Fruit fly (Drosophila melanogaster) whole organism, embryonic: Measurements from ENCODE around the gene ACXA.

Experiments
- Abd-B ChIP-seq: fragments of 200-800 bp; sonication (Bioruptor generic); optimal IDR thresholded peaks from 2 replicates; lab custom pipeline; 2018; ENCODE audit warnings: missing biosample characterization, mild to moderate bottlenecking, missing genetic modification characterization, moderate library complexity
- BEAF-32 ChIP-seq: fragments of 200-800 bp; sonication (Bioruptor generic); optimal IDR thresholded peaks from 3 replicates; lab custom pipeline; 2017; ENCODE audit warnings: missing biosample characterization, missing genetic modification characterization, mild to moderate bottlenecking, moderate library complexity, missing genetic modification reagents
- Bgb ChIP-seq: fragments of 200-800 bp; sonication (Bioruptor generic); IDR thresholded peaks from 2 replicates; pipeline ENCODE4 v1.3.6; 2022; ENCODE audit warnings: missing biosample characterization, missing genetic modification characterization; ENCODE audit not compliant: partially characterized antibody
- CG10147 ChIP-seq: fragments of 200-800 bp; sonication (Bioruptor generic); optimal IDR thresholded peaks from 2 replicates; lab custom pipeline; 2019; ENCODE audit warnings: missing biosample characterization, mild to moderate bottlenecking, missing genetic modification characterization, moderate library complexity
- CG11085 ChIP-seq: fragments of 200-800 bp; sonication (Bioruptor generic); IDR thresholded peaks from 2 replicates; pipeline ENCODE4 v1.3.6; 2022; ENCODE audit warnings: missing biosample characterization, missing genetic modification characterization
- CG11456 ChIP-seq: fragments of 200-800 bp; sonication (Bioruptor generic); IDR thresholded peaks from 3 replicates; pipeline ENCODE4 v1.3.6; 2022; ENCODE audit warnings: missing biosample characterization, missing genetic modification characterization
- CG13424 ChIP-seq: fragments of 200-800 bp; sonication (Bioruptor generic); optimal IDR thresholded peaks from 2 replicates; lab custom pipeline; 2019; ENCODE audit warnings: missing biosample characterization, mild to moderate bottlenecking, missing genetic modification characterization, moderate library complexity
- CG14965 ChIP-seq: fragments of 200-800 bp; sonication (Bioruptor generic); optimal IDR thresholded peaks from 2 replicates; lab custom pipeline; 2016; ENCODE audit warnings: missing biosample characterization, missing genetic modification characterization, borderline replicate concordance
- CG1792 ChIP-seq: fragments of 200-800 bp; sonication (Bioruptor generic); optimal IDR thresholded peaks from 2 replicates; lab custom pipeline; 2016; ENCODE audit warnings: missing biosample characterization, missing genetic modification characterization
- CG1832 ChIP-seq: fragments of 200-800 bp; sonication (Bioruptor generic); optimal IDR thresholded peaks from 2 replicates; lab custom pipeline; 2017; ENCODE audit warnings: missing biosample characterization, mild to moderate bottlenecking, missing genetic modification characterization, inconsistent platforms
- CG2678 ChIP-seq: fragments of 200-800 bp; sonication (Bioruptor generic); optimal IDR thresholded peaks from 3 replicates; lab custom pipeline; 2019; ENCODE audit warnings: missing biosample characterization, mild to moderate bottlenecking, missing genetic modification characterization, moderate library complexity
- CG31224 ChIP-seq: fragments of 200-800 bp; sonication (Bioruptor generic); IDR thresholded peaks from 2 replicates; pipeline ENCODE4 v1.3.6; 2022; ENCODE audit warnings: missing biosample characterization, missing genetic modification characterization
- CG31365 ChIP-seq: fragments of 200-800 bp; sonication (Bioruptor generic); optimal IDR thresholded peaks from 2 replicates; lab custom pipeline; 2018; ENCODE audit warnings: missing biosample characterization, mild to moderate bottlenecking, missing genetic modification characterization
- CG32772 ChIP-seq: fragments of 200-800 bp; sonication (Bioruptor generic); IDR thresholded peaks from 2 replicates; pipeline ENCODE4 v1.3.6; 2022; ENCODE audit warnings: missing biosample characterization, missing genetic modification characterization
- CG34376 ChIP-seq: fragments of 200-800 bp; sonication (Bioruptor generic); optimal IDR thresholded peaks from 2 replicates; lab custom pipeline; 2018; ENCODE audit warnings: missing biosample characterization, mild to moderate bottlenecking, missing genetic modification characterization
- CG4360 ChIP-seq: fragments of 200-800 bp; sonication (Bioruptor generic); IDR thresholded peaks from 2 replicates; pipeline ENCODE4 v1.3.6; 2022; ENCODE audit warnings: missing biosample characterization, missing genetic modification characterization
- CG7745 ChIP-seq: fragments of 200-800 bp; sonication (Bioruptor generic); optimal IDR thresholded peaks from 2 replicates; lab custom pipeline; 2018; ENCODE audit warnings: missing biosample characterization, mild to moderate bottlenecking, missing genetic modification characterization, moderate library complexity
- CG7786 ChIP-seq: fragments of 200-800 bp; sonication (Bioruptor generic); optimal IDR thresholded peaks from 2 replicates; lab custom pipeline; 2016; ENCODE audit warnings: missing biosample characterization, missing genetic modification characterization
- CG7839 ChIP-seq: fragments of 200-800 bp; sonication (Bioruptor generic); optimal IDR thresholded peaks from 3 replicates; lab custom pipeline; 2018; ENCODE audit warnings: missing biosample characterization, mild to moderate bottlenecking, missing genetic modification characterization, moderate library complexity
- CG7963 ChIP-seq: fragments of 200-800 bp; sonication (Bioruptor generic); IDR thresholded peaks from 3 replicates; pipeline ENCODE4 v1.3.6; 2022; ENCODE audit warnings: missing biosample characterization, missing genetic modification characterization; ENCODE audit not compliant: partially characterized antibody
- CG8290 ChIP-seq, 3 experiments: fragments of 200-800 bp; sonication (Bioruptor generic); optimal IDR thresholded peaks; 2 replicates each; lab custom pipeline; 2016 to 2019; ENCODE audit warnings: missing biosample characterization in 3 of 3, missing genetic modification characterization in 3 of 3, mild to moderate bottlenecking in 2 of 3, moderate library complexity in 1 of 3
- CG9609 ChIP-seq: fragments of 200-800 bp; sonication (Bioruptor generic); optimal IDR thresholded peaks from 3 replicates; lab custom pipeline; 2016; ENCODE audit warnings: missing biosample characterization, missing genetic modification characterization
- Dad ChIP-seq: fragments of 200-800 bp; sonication (Bioruptor generic); optimal IDR thresholded peaks from 3 replicates; lab custom pipeline; 2016; ENCODE audit warnings: missing biosample characterization, missing genetic modification characterization
- Dip2 ChIP-seq: fragments of 200-800 bp; sonication (Bioruptor generic); IDR thresholded peaks from 2 replicates; pipeline ENCODE4 v1.3.6; 2022; ENCODE audit warnings: missing biosample characterization, missing genetic modification characterization
- Dip3 ChIP-seq: fragments of 200-800 bp; sonication (Bioruptor generic); optimal IDR thresholded peaks from 3 replicates; lab custom pipeline; 2016; ENCODE audit warnings: missing biosample characterization, missing genetic modification characterization
- Fer3 ChIP-seq: fragments of 200-800 bp; sonication (Bioruptor generic); optimal IDR thresholded peaks from 2 replicates; lab custom pipeline; 2018; ENCODE audit warnings: missing biosample characterization, mild to moderate bottlenecking, missing genetic modification characterization, moderate library complexity
- H2.0 ChIP-seq: fragments of 200-800 bp; sonication (Bioruptor generic); IDR thresholded peaks from 2 replicates; pipeline ENCODE4 v1.3.6; 2022; ENCODE audit warnings: missing biosample characterization, missing genetic modification characterization
- Mes4 ChIP-seq: fragments of 200-800 bp; sonication (Bioruptor generic); optimal IDR thresholded peaks from 2 replicates; lab custom pipeline; 2016; ENCODE audit warnings: missing biosample characterization, missing genetic modification characterization
- NC2β ChIP-seq: fragments of 200-800 bp; sonication (Bioruptor generic); optimal IDR thresholded peaks from 2 replicates; lab custom pipeline; 2016; ENCODE audit warnings: missing biosample characterization, missing genetic modification characterization
- NK7.1 ChIP-seq: fragments of 200-800 bp; sonication (Bioruptor generic); optimal IDR thresholded peaks from 3 replicates; lab custom pipeline; 2016; ENCODE audit warnings: missing biosample characterization, missing genetic modification characterization
- Oli ChIP-seq: fragments of 200-800 bp; sonication (Bioruptor generic); optimal IDR thresholded peaks from 2 replicates; lab custom pipeline; 2018; ENCODE audit warnings: missing biosample characterization, mild to moderate bottlenecking, missing genetic modification characterization, moderate library complexity
- Six4 ChIP-seq: fragments of 200-800 bp; sonication (Bioruptor generic); optimal IDR thresholded peaks from 2 replicates; lab custom pipeline; 2016; ENCODE audit warnings: missing biosample characterization, missing genetic modification characterization
- TFAM ChIP-seq: fragments of 200-800 bp; sonication (Bioruptor generic); optimal IDR thresholded peaks from 2 replicates; lab custom pipeline; 2017; ENCODE audit warnings: missing biosample characterization, missing genetic modification characterization, inconsistent platforms
- ab ChIP-seq: fragments of 200-800 bp; sonication (Bioruptor generic); optimal IDR thresholded peaks from 2 replicates; lab custom pipeline; 2016; ENCODE audit warnings: missing biosample characterization, missing genetic modification characterization
- aop ChIP-seq: fragments of 200-800 bp; sonication (Bioruptor generic); IDR thresholded peaks from 2 replicates; pipeline ENCODE4 v1.3.6; 2022; ENCODE audit warnings: missing biosample characterization, missing genetic modification characterization
- ara ChIP-seq: fragments of 200-800 bp; sonication (Bioruptor generic); IDR thresholded peaks from 2 replicates; pipeline ENCODE4 v1.3.6; 2022; ENCODE audit warnings: missing biosample characterization, missing genetic modification characterization
- ash1 ChIP-seq: fragments of 200-800 bp; sonication (Bioruptor generic); optimal IDR thresholded peaks from 2 replicates; lab custom pipeline; 2018; ENCODE audit warnings: missing biosample characterization, mild to moderate bottlenecking, missing genetic modification characterization
- cas ChIP-seq: fragments of 200-800 bp; sonication (Bioruptor generic); IDR thresholded peaks from 2 replicates; pipeline ENCODE4 v1.3.6; 2022; ENCODE audit warnings: missing biosample characterization, missing genetic modification characterization
- crol ChIP-seq: fragments of 200-800 bp; sonication (Bioruptor generic); IDR thresholded peaks from 2 replicates; pipeline ENCODE4 v1.3.6; 2022; ENCODE audit warnings: missing biosample characterization, missing genetic modification characterization
- dpn ChIP-seq, 2 experiments: fragments of 200-800 bp; sonication (Bioruptor generic); optimal IDR thresholded peaks; 3 replicates each; lab custom pipeline; 2016; ENCODE audit warnings: missing biosample characterization in 2 of 2, missing genetic modification characterization in 2 of 2
- emc ChIP-seq: fragments of 200-800 bp; sonication (Bioruptor generic); optimal IDR thresholded peaks from 2 replicates; lab custom pipeline; 2016; ENCODE audit warnings: missing biosample characterization, missing genetic modification characterization
- eyg ChIP-seq: fragments of 200-800 bp; sonication (Bioruptor generic); optimal IDR thresholded peaks from 3 replicates; lab custom pipeline; 2016; ENCODE audit warnings: missing biosample characterization, missing genetic modification characterization
- ftz-f1 ChIP-seq: fragments of 200-800 bp; sonication (Bioruptor generic); optimal IDR thresholded peaks from 2 replicates; lab custom pipeline; 2016; ENCODE audit warnings: missing biosample characterization, missing genetic modification characterization
- gem ChIP-seq: fragments of 200-800 bp; sonication (Bioruptor generic); optimal IDR thresholded peaks from 2 replicates; lab custom pipeline; 2019; ENCODE audit warnings: missing biosample characterization, mild to moderate bottlenecking, missing genetic modification characterization, moderate library complexity
- ken ChIP-seq: fragments of 200-800 bp; sonication (Bioruptor generic); IDR thresholded peaks from 3 replicates; pipeline ENCODE4 v1.3.6; 2022; ENCODE audit warnings: missing biosample characterization, missing genetic modification characterization
- kni ChIP-seq: fragments of 200-800 bp; sonication (Bioruptor generic); optimal IDR thresholded peaks from 3 replicates; lab custom pipeline; 2017; ENCODE audit warnings: mild to moderate bottlenecking, missing biosample characterization, missing genetic modification reagents, missing genetic modification characterization
- mld ChIP-seq: fragments of 200-800 bp; sonication (Bioruptor generic); IDR thresholded peaks from 3 replicates; pipeline ENCODE4 v1.3.6; 2022; ENCODE audit warnings: missing biosample characterization, missing genetic modification characterization; ENCODE audit not compliant: partially characterized antibody
- odd ChIP-seq: fragments of 200-800 bp; sonication (Bioruptor generic); optimal IDR thresholded peaks from 2 replicates; lab custom pipeline; 2017; ENCODE audit warnings: missing biosample characterization, mild to moderate bottlenecking, missing genetic modification characterization
- run ChIP-seq: fragments of 200-800 bp; sonication (Bioruptor generic); optimal IDR thresholded peaks from 3 replicates; lab custom pipeline; 2018; ENCODE audit warnings: missing biosample characterization, mild to moderate bottlenecking, missing genetic modification characterization
- scrt ChIP-seq: fragments of 200-800 bp; sonication (Bioruptor generic); optimal IDR thresholded peaks from 2 replicates; lab custom pipeline; 2018; ENCODE audit warnings: missing biosample characterization, mild to moderate bottlenecking, missing genetic modification characterization, moderate library complexity
- tap ChIP-seq: fragments of 200-800 bp; optimal IDR thresholded peaks from 3 replicates; lab custom pipeline; 2019; ENCODE audit warnings: missing biosample characterization, mild to moderate bottlenecking, missing genetic modification characterization, moderate library complexity
- zf30C ChIP-seq: fragments of 200-800 bp; sonication (Bioruptor generic); optimal IDR thresholded peaks from 3 replicates; lab custom pipeline; 2018; ENCODE audit warnings: missing biosample characterization, mild to moderate bottlenecking, missing genetic modification characterization

Gene ACXA

dm6 chr2L:12950682-12951081 lies 29.8 kb downstream of the ACXA start (continued):
- TF ChIP-seq Dip2 (GFP tag; lab: Robert Waterston, UW) (no peak), CG11085 (GFP tag; lab: Robert Waterston, UW) (no peak), gem (tag; lab: Kevin White, UChicago) (peak; percentile 67), H2.0 (GFP tag; lab: Robert Waterston, UW) (no peak), Fer3 (tag; lab: Kevin White, UChicago) (no peak), aop (GFP tag; lab: Robert Waterston, UW) (no peak), emc (GFP tag; lab: Kevin White, UChicago) (no peak), Bgb (GFP tag; lab: Robert Waterston, UW) (no peak), eyg (GFP tag; lab: Kevin White, UChicago) (no peak), tap (tag; lab: Kevin White, UChicago) (no peak), CG7745 (tag; lab: Kevin White, UChicago) (no peak), Six4 (GFP tag; lab: Kevin White, UChicago) (no peak), CG1792 (GFP tag; lab: Kevin White, UChicago) (no peak), kni (GFP tag; lab: Kevin White, UChicago) (no peak), dpn (GFP tag; optimal IDR thresholded peaks at IDR 0.05; lab: Kevin White, UChicago) (no peak), CG13424 (tag; lab: Kevin White, UChicago) (peak; percentile 1), CG7839 (tag; lab: Kevin White, UChicago) (peak; percentile 56), CG9609 (GFP tag; lab: Kevin White, UChicago) (no peak), NK7.1 (no peak), Dip3 (GFP tag; lab: Kevin White, UChicago) (no peak), Oli (tag; lab: Kevin White, UChicago) (peak; percentile 13), TFAM (GFP tag; lab: Kevin White, UChicago) (no peak), ash1 (no peak), CG4360 (GFP tag; lab: Robert Waterston, UW) (no peak), CG10147 (GFP tag; lab: Kevin White, UChicago) (no peak), CG1832 (GFP tag; lab: Kevin White, UChicago) (no peak), ab (GFP tag; lab: Kevin White, UChicago) (no peak), ftz-f1 (GFP tag; lab: Kevin White, UChicago) (no peak), Dad (GFP tag; lab: Kevin White, UChicago) (no peak), CG11456 (GFP tag; lab: Robert Waterston, UW) (no peak), CG34376 (no peak), CG31224 (GFP tag; lab: Robert Waterston, UW) (no peak), crol (GFP tag; lab: Robert Waterston, UW) (no peak), CG2678 (peak; percentile 53), CG31365 (tag; lab: Kevin White, UChicago) (no peak), run (no peak), CG8290 (GFP tag; optimal IDR thresholded peaks at IDR 0.05; lab: Kevin White, UChicago) (no peak), CG8290 (tag; optimal IDR thresholded peaks at IDR 0.05; lab: Kevin White, UChicago) (no peak), cas (GFP tag; lab: Robert Waterston, UW) (no peak), odd (GFP tag; lab: Kevin White, UChicago) (no peak), NC2β (GFP tag; lab: Kevin White, UChicago) (no peak), CG7786 (GFP tag; lab: Kevin White, UChicago) (no peak), BEAF-32 (GFP tag; lab: Kevin White, UChicago) (no peak), ken (GFP tag; lab: Robert Waterston, UW) (no peak), Abd-B (GFP tag; lab: Kevin White, UChicago) (peak; percentile 10), CG7963 (GFP tag; lab: Robert Waterston, UW) (no peak), scrt (no peak), CG14965 (GFP tag; lab: Kevin White, UChicago) (no peak), zf30C (GFP tag; lab: Kevin White, UChicago) (no peak), CG32772 (GFP tag; lab: Robert Waterston, UW) (no peak), ara (no peak), mld (no peak), Mes4 (GFP tag; lab: Kevin White, UChicago) (no peak)
